Worm (Caenorhabditis elegans) whole organism, early embryonic: ENCODE measurements around the gene clec-219.

Source experiments
- B0310.2 ChIP-seq: sonication (generic microtip); optimal IDR thresholded peaks from 2 replicates; lab custom pipeline; 2016; ENCODE audit warnings: mild to moderate bottlenecking, missing genetic modification characterization, missing compliant biosample characterization
- aly-1 ChIP-seq: sonication (generic microtip); optimal IDR thresholded peaks from 2 replicates; lab custom pipeline; 2016; ENCODE audit warnings: missing genetic modification characterization, missing compliant biosample characterization
- ama-1 ChIP-seq: fragments of 150-350 bp; optimal IDR thresholded peaks from 2 replicates; lab custom pipeline; 2014
- ceh-36 ChIP-seq: sonication (generic microtip); optimal IDR thresholded peaks from 2 replicates; lab custom pipeline; 2016; ENCODE audit warnings: missing genetic modification characterization, inconsistent platforms, missing compliant biosample characterization
- flt-1 ChIP-seq: fragments of 200-800 bp; sonication (Bioruptor generic); IDR thresholded peaks from 2 replicates; pipeline ENCODE4 v1.3.6; 2022; ENCODE audit warnings: missing genetic modification characterization, missing compliant biosample characterization
- hmbx-1 ChIP-seq: sonication (generic microtip); optimal IDR thresholded peaks from 2 replicates; lab custom pipeline; 2016; ENCODE audit warnings: mild to moderate bottlenecking, missing genetic modification characterization, missing compliant biosample characterization
- hmg-4 ChIP-seq: fragments of 200-800 bp; sonication (Bioruptor generic); optimal IDR thresholded peaks from 2 replicates; lab custom pipeline; 2018; ENCODE audit warnings: mild to moderate bottlenecking, missing genetic modification characterization, missing compliant biosample characterization
- pes-1 ChIP-seq: fragments of 200-800 bp; sonication (Bioruptor generic); IDR thresholded peaks from 2 replicates; pipeline ENCODE4 v1.3.6; 2022; ENCODE audit warnings: missing genetic modification reagents, missing genetic modification characterization, missing compliant biosample characterization
- scrt-1 ChIP-seq: fragments of 200-800 bp; sonication (Bioruptor generic); IDR thresholded peaks from 2 replicates; pipeline ENCODE4 v1.3.6; 2022; ENCODE audit warnings: missing genetic modification characterization, missing compliant biosample characterization
- tbx-11 ChIP-seq: fragments of 200-800 bp; sonication (Bioruptor generic); IDR thresholded peaks from 2 replicates; pipeline ENCODE4 v1.3.6; 2022; ENCODE audit warnings: missing genetic modification characterization, missing compliant biosample characterization
- tra-4 ChIP-seq: sonication (generic microtip); optimal IDR thresholded peaks from 2 replicates; lab custom pipeline; 2017; ENCODE audit warnings: missing genetic modification characterization, missing compliant biosample characterization

ce11 chrV:8278830-8279229 lies 39.4 kb upstream of the clec-219 start, which contains the start of gene str-136:
- TF ChIP-seq tra-4 (tag; lab: Kevin White, UChicago) (no peak), hmbx-1 (no peak), ama-1 (no peak), aly-1 (tag; lab: Kevin White, UChicago) (no peak), flt-1 (no peak), B0310.2 (no peak), pes-1 (GFP tag; lab: Robert Waterston, UW) (no peak), ceh-36 (no peak), tbx-11 (GFP tag; lab: Robert Waterston, UW) (no peak), hmg-4 (no peak), scrt-1 (GFP tag; lab: Robert Waterston, UW) (no peak)
